Worm (Caenorhabditis elegans) whole organism, L3 larva: ENCODE results near the gene T09F3.4.

ENCODE experiments used
- R02D3.7 ChIP-seq: fragments of 150-350 bp; optimal IDR thresholded peaks from 2 replicates; lab custom pipeline; 2014; ENCODE audit warnings: missing biosample characterization, missing genetic modification characterization
- ZK546.5 ChIP-seq: sonication (generic microtip); optimal IDR thresholded peaks from 2 replicates; lab custom pipeline; 2017; ENCODE audit warnings: missing biosample characterization, missing genetic modification characterization
- aly-2 ChIP-seq: fragments of 150-350 bp; optimal IDR thresholded peaks from 2 replicates; lab custom pipeline; 2014; ENCODE audit warnings: missing biosample characterization, missing genetic modification characterization
- ceh-82 ChIP-seq: fragments of 150-350 bp; optimal IDR thresholded peaks from 2 replicates; lab custom pipeline; 2014; ENCODE audit warnings: missing biosample characterization, missing genetic modification characterization
- ceh-9 ChIP-seq: sonication (generic microtip); optimal IDR thresholded peaks from 2 replicates; lab custom pipeline; 2018; ENCODE audit warnings: missing biosample characterization, missing genetic modification characterization
- egl-27 ChIP-seq: sonication (generic microtip); optimal IDR thresholded peaks from 4 replicates; lab custom pipeline; 2017; ENCODE audit warnings: missing biosample characterization, missing genetic modification reagents, missing genetic modification characterization
- egl-5 ChIP-seq: fragments of 150-350 bp; optimal IDR thresholded peaks from 2 replicates; lab custom pipeline; 2017; ENCODE audit warnings: missing biosample characterization, missing genetic modification reagents, missing genetic modification characterization, inconsistent platforms
- elt-3 ChIP-seq, 3 experiments: fragments of 150-350 bp in 1 of 3; sonication (generic microtip) in 2 of 3; optimal IDR thresholded peaks; 2 replicates in 2 of 3; 4 replicates in 1 of 3; lab custom pipeline; 2014 to 2017; ENCODE audit warnings: missing biosample characterization in 3 of 3, missing genetic modification characterization in 3 of 3
- eor-1 ChIP-seq, 2 experiments: fragments of 150-350 bp; optimal IDR thresholded peaks; 2 replicates each; lab custom pipeline; 2014 to 2018; ENCODE audit warnings: missing biosample characterization in 2 of 2, missing genetic modification characterization in 2 of 2
- fkh-10 ChIP-seq: sonication (generic microtip); optimal IDR thresholded peaks from 2 replicates; lab custom pipeline; 2017; ENCODE audit warnings: missing biosample characterization, missing genetic modification reagents, missing genetic modification characterization
- fkh-2 ChIP-seq: fragments of 150-350 bp; optimal IDR thresholded peaks from 2 replicates; lab custom pipeline; 2014; ENCODE audit warnings: missing biosample characterization, missing genetic modification reagents, missing genetic modification characterization
- hmg-11 ChIP-seq: sonication (generic microtip); optimal IDR thresholded peaks from 2 replicates; lab custom pipeline; 2016; ENCODE audit warnings: missing genetic modification characterization, missing compliant biosample characterization
- lin-15B ChIP-seq: fragments of 150-350 bp; optimal IDR thresholded peaks from 2 replicates; lab custom pipeline; 2014; ENCODE audit warnings: missing biosample characterization, missing genetic modification characterization
- lin-39 ChIP-seq: fragments of 150-350 bp; optimal IDR thresholded peaks from 2 replicates; lab custom pipeline; 2018; ENCODE audit warnings: missing biosample characterization, missing genetic modification reagents, missing genetic modification characterization
- nfya-1 ChIP-seq: sonication (generic microtip); optimal IDR thresholded peaks from 2 replicates; lab custom pipeline; 2017; ENCODE audit warnings: missing genetic modification characterization, mild to moderate bottlenecking, missing compliant biosample characterization, antibody characterized with exemption, moderate library complexity; ENCODE audit not compliant: insufficient read depth
- nhr-11 ChIP-seq: fragments of 150-350 bp; optimal IDR thresholded peaks from 2 replicates; lab custom pipeline; 2014; ENCODE audit warnings: missing biosample characterization, missing genetic modification characterization
- nhr-237 ChIP-seq: fragments of 150-350 bp; optimal IDR thresholded peaks from 2 replicates; lab custom pipeline; 2014; ENCODE audit warnings: missing biosample characterization, missing genetic modification characterization
- nhr-25 ChIP-seq: sonication (generic microtip); optimal IDR thresholded peaks from 2 replicates; lab custom pipeline; 2017; ENCODE audit warnings: missing biosample characterization, missing genetic modification characterization
- nhr-28 ChIP-seq: fragments of 150-350 bp; optimal IDR thresholded peaks from 2 replicates; lab custom pipeline; 2014; ENCODE audit warnings: missing biosample characterization, missing genetic modification characterization
- nhr-43 ChIP-seq: sonication (generic microtip); optimal IDR thresholded peaks from 2 replicates; lab custom pipeline; 2016; ENCODE audit warnings: mild to moderate bottlenecking, missing genetic modification characterization, missing compliant biosample characterization; ENCODE audit not compliant: poor library complexity, severe bottlenecking
- nhr-67 ChIP-seq: fragments of 150-350 bp; optimal IDR thresholded peaks from 2 replicates; lab custom pipeline; 2014; ENCODE audit warnings: missing biosample characterization, missing genetic modification characterization
- nhr-76 ChIP-seq: fragments of 150-350 bp; sonication (generic microtip); optimal IDR thresholded peaks from 5 replicates; lab custom pipeline; 2014; ENCODE audit warnings: missing biosample characterization, missing genetic modification characterization
- nhr-77 ChIP-seq: fragments of 150-350 bp; optimal IDR thresholded peaks from 2 replicates; lab custom pipeline; 2014; ENCODE audit warnings: missing biosample characterization, missing genetic modification characterization
- pha-4 ChIP-seq: fragments of 150-350 bp; optimal IDR thresholded peaks from 2 replicates; lab custom pipeline; 2014; ENCODE audit warnings: missing biosample characterization, missing genetic modification reagents, missing genetic modification characterization
- pqm-1 ChIP-seq: fragments of 150-350 bp; optimal IDR thresholded peaks from 2 replicates; lab custom pipeline; 2017; ENCODE audit warnings: missing biosample characterization, missing genetic modification characterization, inconsistent platforms
- sea-2 ChIP-seq: fragments of 150-350 bp; sonication (generic microtip); optimal IDR thresholded peaks from 4 replicates; lab custom pipeline; 2014; ENCODE audit warnings: missing biosample characterization, missing genetic modification reagents, missing genetic modification characterization
- snpc-4 ChIP-seq: fragments of 150-350 bp; optimal IDR thresholded peaks from 2 replicates; lab custom pipeline; 2014; ENCODE audit warnings: missing biosample characterization, missing genetic modification characterization
- tbx-2 ChIP-seq: sonication (generic microtip); optimal IDR thresholded peaks from 2 replicates; lab custom pipeline; 2016; ENCODE audit warnings: mild to moderate bottlenecking, missing genetic modification characterization, missing compliant biosample characterization
- unc-39 ChIP-seq: sonication (generic microtip); optimal IDR thresholded peaks from 4 replicates; lab custom pipeline; 2017; ENCODE audit warnings: missing biosample characterization, missing genetic modification characterization
- unc-62 ChIP-seq: fragments of 150-350 bp; sonication (generic microtip); optimal IDR thresholded peaks from 4 replicates; lab custom pipeline; 2014; ENCODE audit warnings: missing biosample characterization, missing genetic modification reagents, missing genetic modification characterization
- zag-1 ChIP-seq: fragments of 150-350 bp; optimal IDR thresholded peaks from 2 replicates; lab custom pipeline; 2014; ENCODE audit warnings: missing biosample characterization, missing genetic modification characterization
- ztf-4 ChIP-seq: fragments of 150-350 bp; optimal IDR thresholded peaks from 2 replicates; lab custom pipeline; 2014; ENCODE audit warnings: missing biosample characterization, missing genetic modification characterization

T09F3.4 gene

ce11 chrII:10350487-10350886 lies 45.0 kb upstream of the T09F3.4 start, which contains the start of gene C07E3.9 (continued):
- peak; percentile 72 for TF ChIP-seq lin-15B

- TF ChIP-seq fkh-10 (GFP tag; lab: Kevin White, UChicago) (no peak), ceh-82 (tag; lab: Kevin White, UChicago) (no peak), nhr-237 (tag; lab: Kevin White, UChicago) (no peak), nhr-76 (tag; lab: Kevin White, UChicago) (no peak), ZK546.5 (tag; lab: Kevin White, UChicago) (no peak), nhr-77 (tag; lab: Kevin White, UChicago) (no peak), elt-3 (tag; optimal IDR thresholded peaks at IDR 0.05; lab: Kevin White, UChicago) (no peak)
Observed at ce11 chrII:10351963-10352362, 43.5 kb upstream of the T09F3.4 start, which contains the start of gene C07E3.8. TSS of gene C07E3.8 (plus strand) at chrII:10352263.

DNA sequence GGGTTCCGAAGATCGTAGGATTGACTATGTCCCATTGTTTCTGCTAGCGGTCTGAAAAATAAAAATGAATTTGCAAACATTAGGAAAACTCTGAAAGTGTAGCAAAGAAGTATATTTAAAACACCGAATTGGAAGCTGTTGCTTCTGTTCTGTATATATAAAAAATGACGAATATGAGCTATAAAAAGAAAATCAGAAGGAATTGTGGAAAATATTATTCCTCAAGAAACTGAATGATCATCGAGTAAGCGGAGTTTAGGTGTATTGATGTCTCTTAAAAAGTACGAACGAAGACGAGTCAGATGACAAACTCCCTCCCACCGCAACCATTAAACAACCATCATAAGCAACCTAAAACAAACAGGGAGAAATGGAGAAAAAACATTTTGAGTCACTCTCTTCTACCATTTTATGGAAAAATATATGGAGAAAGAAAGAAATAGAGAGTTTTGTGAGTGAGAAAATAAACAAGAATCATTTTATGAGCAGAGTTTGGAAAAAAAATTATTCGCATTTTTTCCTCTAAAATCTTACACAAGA lies 38.0 kb upstream of the T09F3.4 start, which contains the start of gene C07E3.3:
TSS of gene C07E3.3 (minus strand) at position 51 of the 540 bp plus-strand sequence.
- TF ChIP-seq pha-4 (peak; percentile 74), ceh-9 (tag; lab: Kevin White, UChicago) (no peak)

DNA sequence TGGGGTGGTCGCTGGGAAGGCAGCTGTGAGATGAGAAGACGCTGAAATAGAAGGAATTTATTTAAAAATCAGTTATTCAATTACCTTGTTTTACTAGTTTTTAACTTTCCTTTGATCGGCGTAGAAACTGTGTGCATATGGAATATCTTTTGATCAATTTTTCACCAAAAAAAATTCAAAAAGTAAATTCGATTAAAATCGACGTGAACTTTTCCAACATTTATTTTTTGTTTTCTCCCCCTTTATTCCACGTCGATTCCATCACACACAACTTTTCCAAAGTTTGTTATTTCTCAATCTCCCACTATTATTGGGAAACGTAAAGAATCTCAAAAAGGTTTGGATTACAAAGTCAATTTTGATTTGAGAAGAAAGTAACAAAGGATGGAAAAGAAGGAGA lies 35.0 kb upstream of the T09F3.4 start, which contains the start of gene C07E3.4:
TSS of gene C07E3.4 (plus strand) at position 301 of the 400 bp plus-strand sequence.
- TF ChIP-seq hmg-11 (tag; lab: Kevin White, UChicago), result no peak
- no peak for TF ChIP-seq snpc-4 (tag; lab: Kevin White, UChicago)
- no peak for TF ChIP-seq fkh-10 (GFP tag; lab: Kevin White, UChicago)
- no peak for TF ChIP-seq nhr-25
- no peak for TF ChIP-seq egl-5
- no peak for TF ChIP-seq nhr-67 (tag; lab: Kevin White, UChicago)
- no peak for TF ChIP-seq egl-27 (tag; lab: Kevin White, UChicago)
- no peak for TF ChIP-seq nhr-28 (tag; lab: Kevin White, UChicago)
- no peak for TF ChIP-seq sea-2 (GFP tag; lab: Kevin White, UChicago)
- no peak for TF ChIP-seq lin-39 (tag; lab: Kevin White, UChicago)
- no peak for TF ChIP-seq R02D3.7 (tag; lab: Kevin White, UChicago)
- TF ChIP-seq nhr-11 (tag; lab: Kevin White, UChicago), result no peak
- TF ChIP-seq unc-39, result no peak
- TF ChIP-seq fkh-2 (tag; lab: Kevin White, UChicago), result no peak

DNA sequence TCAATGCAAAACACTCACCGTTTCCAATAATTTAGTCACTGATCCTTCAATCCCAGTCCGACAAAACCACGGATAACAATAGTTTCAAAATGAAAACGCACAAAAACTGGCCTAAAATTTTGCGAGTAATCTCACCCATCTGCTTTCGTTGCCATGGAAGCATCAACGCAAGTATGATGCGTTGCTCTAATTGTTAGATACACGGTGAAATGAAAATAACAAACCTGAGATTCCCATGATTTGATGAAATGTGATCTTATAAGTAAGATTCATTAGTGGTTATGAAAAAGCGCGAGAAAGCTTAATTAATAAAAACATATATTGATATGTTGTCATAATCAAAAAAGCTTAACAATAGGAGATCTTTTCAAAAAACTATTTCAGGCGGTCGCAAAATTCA lies 28.3 kb upstream of the T09F3.4 start, which contains the start of gene ceh-57:
TSS of gene ceh-57 (minus strand) at position 95 of the 400 bp plus-strand sequence.
- no peak for TF ChIP-seq lin-39 (tag; lab: Kevin White, UChicago)
- TF ChIP-seq ceh-9 (tag; lab: Kevin White, UChicago), result no peak
- TF ChIP-seq unc-39, result no peak
- TF ChIP-seq aly-2 (tag; lab: Kevin White, UChicago), result no peak
- no peak for TF ChIP-seq tbx-2 (tag; lab: Kevin White, UChicago)
- TF ChIP-seq eor-1 (tag; optimal IDR thresholded peaks at IDR 0.05; lab: Kevin White, UChicago), result no peak
- TF ChIP-seq elt-3 (tag; optimal IDR thresholded peaks at IDR 0.05; lab: Kevin White, UChicago), result no peak
- no peak for TF ChIP-seq ZK546.5 (tag; lab: Kevin White, UChicago)
- no peak for TF ChIP-seq nhr-11 (tag; lab: Kevin White, UChicago)
- TF ChIP-seq, all 47 proteins: peak for 0

- TF ChIP-seq lin-39 (tag; lab: Kevin White, UChicago), result no peak
- no peak for TF ChIP-seq ztf-4 (tag; lab: Kevin White, UChicago)
- no peak for TF ChIP-seq nhr-28 (tag; lab: Kevin White, UChicago)
- TF ChIP-seq unc-62 (GFP tag; lab: Kevin White, UChicago), result no peak
- no peak for TF ChIP-seq nhr-76 (tag; lab: Kevin White, UChicago)
Observed at ce11 chrII:10369547-10370028, 25.9 kb upstream of the T09F3.4 start, which contains the start of gene ceh-58. TSS of gene ceh-58 (minus strand) at chrII:10369597.

DNA sequence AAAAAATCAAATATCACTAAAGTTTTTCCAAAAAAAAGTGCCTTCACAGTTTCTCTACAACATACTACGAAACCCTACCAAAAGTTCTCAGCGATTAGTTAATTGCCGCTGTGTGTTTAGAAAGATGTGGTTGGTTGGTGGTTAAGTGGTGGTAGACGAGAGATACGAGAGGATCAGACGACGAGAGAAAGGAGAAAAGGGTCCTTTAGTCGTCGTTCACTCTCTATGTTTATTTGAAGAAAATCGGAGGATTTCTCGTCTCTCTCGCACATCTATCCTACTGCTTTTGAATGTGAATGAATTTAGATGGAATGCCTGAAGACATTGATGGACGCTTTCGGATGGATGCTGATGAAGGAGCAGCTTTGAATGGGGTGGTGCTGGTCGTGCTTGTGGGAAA lies 24.7 kb upstream of the T09F3.4 start:
- TF ChIP-seq nhr-237 (tag; lab: Kevin White, UChicago) (no peak), tbx-2 (tag; lab: Kevin White, UChicago) (no peak), zag-1 (tag; lab: Kevin White, UChicago) (no peak), nfya-1 (tag; lab: Kevin White, UChicago) (peak; percentile 23), pqm-1 (tag; lab: Kevin White, UChicago) (no peak), R02D3.7 (tag; lab: Kevin White, UChicago) (no peak), nhr-43 (tag; lab: Kevin White, UChicago) (no peak), hmg-11 (tag; lab: Kevin White, UChicago) (peak; percentile 20), lin-39 (tag; lab: Kevin White, UChicago) (peak; percentile 56)
- TF ChIP-seq, all 47 proteins: peak for 3
